Worm (Caenorhabditis elegans) whole organism, L3 larva: ENCODE data around the gene Y45G5AL.1.

Experiments used
- elt-2 ChIP-seq: sonication (generic microtip); optimal IDR thresholded peaks from 2 replicates; lab custom pipeline; 2016; ENCODE audit warnings: missing genetic modification reagents, mild to moderate bottlenecking, missing genetic modification characterization, missing compliant biosample characterization
- elt-3 ChIP-seq, 3 experiments: fragments of 150-350 bp in 1 of 3; sonication (generic microtip) in 2 of 3; optimal IDR thresholded peaks; 2 replicates in 2 of 3; 4 replicates in 1 of 3; lab custom pipeline; 2014 to 2017; ENCODE audit warnings: missing biosample characterization in 3 of 3, missing genetic modification characterization in 3 of 3
- fkh-10 ChIP-seq: sonication (generic microtip); optimal IDR thresholded peaks from 2 replicates; lab custom pipeline; 2017; ENCODE audit warnings: missing biosample characterization, missing genetic modification reagents, missing genetic modification characterization
- fos-1 ChIP-seq: fragments of 150-350 bp; optimal IDR thresholded peaks from 2 replicates; lab custom pipeline; 2014; ENCODE audit warnings: missing biosample characterization, missing genetic modification characterization
- nhr-12 ChIP-seq: fragments of 150-350 bp; optimal IDR thresholded peaks from 2 replicates; lab custom pipeline; 2014; ENCODE audit warnings: missing biosample characterization, missing genetic modification characterization
- nhr-77 ChIP-seq: fragments of 150-350 bp; optimal IDR thresholded peaks from 2 replicates; lab custom pipeline; 2014; ENCODE audit warnings: missing biosample characterization, missing genetic modification characterization
- pha-4 ChIP-seq: fragments of 150-350 bp; optimal IDR thresholded peaks from 2 replicates; lab custom pipeline; 2014; ENCODE audit warnings: missing biosample characterization, missing genetic modification reagents, missing genetic modification characterization
- unc-62 ChIP-seq: fragments of 150-350 bp; sonication (generic microtip); optimal IDR thresholded peaks from 4 replicates; lab custom pipeline; 2014; ENCODE audit warnings: missing biosample characterization, missing genetic modification reagents, missing genetic modification characterization
- ztf-11 ChIP-seq: fragments of 150-350 bp; optimal IDR thresholded peaks from 2 replicates; lab custom pipeline; 2014; ENCODE audit warnings: missing biosample characterization, missing genetic modification characterization

- TF ChIP-seq unc-62 (GFP tag; lab: Kevin White, UChicago) (no peak), elt-3 (tag; optimal IDR thresholded peaks at IDR 0.05; lab: Kevin White, UChicago) (no peak), fkh-10 (GFP tag; lab: Kevin White, UChicago) (peak; percentile 55), pha-4 (tag; lab: Kevin White, UChicago) (peak; percentile 85), nhr-77 (tag; lab: Kevin White, UChicago) (no peak), fos-1 (no peak), elt-2 (tag; lab: Kevin White, UChicago) (peak; percentile 88), nhr-12 (no peak), ztf-11 (tag; lab: Kevin White, UChicago) (no peak)
Measured at ce11 chrV:4143034-4143433, 1.3 kb upstream of the Y45G5AL.1 start.
